ENCODE assay signal across 1 fruit fly cellular context in genomic region chrX:19890010-19890665, dm6.
TF ChIP-seq lines count a peak whose summit lies in the region.

Gene amn (minus strand): TSS chrX:19890060.

TF ChIP-seq in whole organism, embryonic, 481 proteins besides CTCF, POLR2A, EP300 and RAD21 (continued from another document):
- no peak for TF ChIP-seq CG11504 (tag; optimal IDR thresholded peaks at IDR 0.05; lab: Kevin White, UChicago)
- TF ChIP-seq lov (optimal IDR thresholded peaks at IDR 0.05; lab: Kevin White, UChicago): no peak
- TF ChIP-seq lov (GFP tag; IDR thresholded peaks at IDR 0.05; lab: Robert Waterston, UW): no peak
- TF ChIP-seq HmgZ (tag; optimal IDR thresholded peaks at IDR 0.05; lab: Kevin White, UChicago): no peak
- TF ChIP-seq CG13424 (tag; optimal IDR thresholded peaks at IDR 0.05; lab: Kevin White, UChicago): no peak
